Worm (Caenorhabditis elegans): ENCODE measurements around the gene C39H7.4.

ce11 chrIV:5654203-5654602 lies 39.8 kb upstream of the C39H7.4 start:
- TF ChIP-seq ama-1 (optimal IDR thresholded peaks at IDR 0.05): no peak
- TF ChIP-seq ceh-28 (tag; optimal IDR thresholded peaks at IDR 0.05): no peak
- no peak for TF ChIP-seq pha-4 (tag; optimal IDR thresholded peaks at IDR 0.05)
- no peak for TF ChIP-seq fos-1 (tag; optimal IDR thresholded peaks at IDR 0.05)
